Worm (Caenorhabditis elegans) whole organism, L4/young adult: ENCODE results near the gene gln-2.

Source experiments
- dao-5 ChIP-seq: sonication (generic microtip); optimal IDR thresholded peaks from 2 replicates; lab custom pipeline; 2016; ENCODE audit warnings: missing genotype, missing genetic modification characterization, moderate library complexity, missing compliant biosample characterization
- him-1 ChIP-seq: sonication (generic microtip); optimal IDR thresholded peaks from 2 replicates; lab custom pipeline; 2016; ENCODE audit warnings: missing genotype, missing genetic modification reagents, missing genetic modification characterization, missing compliant biosample characterization

- TF ChIP-seq dao-5 (tag; lab: Kevin White, UChicago) (no peak), him-1 (tag; lab: Kevin White, UChicago) (no peak)
These were observed 18.8 kb upstream of the gln-2 start for ce11 chrIII:9963447-9963846.
